Worm (Caenorhabditis elegans): Measurements from ENCODE around the gene F35H10.2.

DNA sequence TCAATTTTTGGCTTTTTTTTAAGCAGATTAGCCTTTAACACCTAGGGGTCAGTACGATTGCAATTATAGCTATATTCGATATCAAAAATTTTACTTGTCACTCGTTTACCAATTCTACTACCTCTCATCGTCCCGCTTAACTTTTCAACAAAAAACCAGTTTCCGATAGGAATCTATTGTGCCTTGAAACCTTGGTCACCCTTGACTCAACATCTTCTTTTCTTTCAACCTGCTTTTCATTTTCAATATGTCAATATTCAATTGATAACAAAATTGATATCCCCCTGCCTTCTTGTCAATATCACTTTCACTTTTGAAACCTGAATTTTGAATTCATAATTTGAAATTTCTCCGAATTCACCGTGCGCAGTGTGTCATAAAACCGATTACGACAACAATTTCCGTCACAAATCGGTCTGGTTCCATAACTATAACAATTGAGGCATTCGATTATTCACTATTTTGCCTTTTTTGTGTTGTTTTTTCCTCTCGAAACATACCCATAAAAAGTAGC lies 26.3 kb upstream of the F35H10.2 start:
- TF ChIP-seq him-1 (tag; optimal IDR thresholded peaks at IDR 0.05) (no peak), dao-5 (tag; optimal IDR thresholded peaks at IDR 0.05) (no peak), W03F9.2 (tag; optimal IDR thresholded peaks at IDR 0.05) (no peak)

All from whole organism, L4/young adult.